Fruit fly (Drosophila melanogaster) whole organism, embryonic: Measurements from ENCODE around the gene mas.

ENCODE experiments used
- Atf6 ChIP-seq: fragments of 200-800 bp; sonication (Bioruptor generic); IDR thresholded peaks from 2 replicates; pipeline ENCODE4 v1.3.6; 2022; ENCODE audit warnings: missing biosample characterization, missing genetic modification characterization
- CG1024 ChIP-seq: fragments of 200-800 bp; sonication (Bioruptor generic); IDR thresholded peaks from 2 replicates; pipeline ENCODE4 v1.3.6; 2022; ENCODE audit warnings: missing biosample characterization, missing genetic modification characterization
- CG10366 ChIP-seq: fragments of 200-800 bp; sonication (Bioruptor generic); IDR thresholded peaks from 2 replicates; pipeline ENCODE4 v1.3.6; 2022; ENCODE audit warnings: missing biosample characterization, missing genetic modification characterization
- CG10979 ChIP-seq: fragments of 200-800 bp; sonication (Bioruptor generic); optimal IDR thresholded peaks from 2 replicates; lab custom pipeline; 2018; ENCODE audit warnings: missing biosample characterization, mild to moderate bottlenecking, missing genetic modification characterization, moderate library complexity
- CG14860 ChIP-seq: fragments of 200-800 bp; sonication (Bioruptor generic); IDR thresholded peaks from 3 replicates; pipeline ENCODE4 v1.3.6; 2022; ENCODE audit warnings: missing biosample characterization, missing genetic modification characterization; ENCODE audit not compliant: partially characterized antibody
- CG15073 ChIP-seq: fragments of 200-800 bp; sonication (Bioruptor generic); optimal IDR thresholded peaks from 2 replicates; lab custom pipeline; 2016; ENCODE audit warnings: missing biosample characterization, missing genetic modification characterization
- CG15601 ChIP-seq: fragments of 200-800 bp; sonication (Bioruptor generic); optimal IDR thresholded peaks from 3 replicates; lab custom pipeline; 2019; ENCODE audit warnings: missing biosample characterization, mild to moderate bottlenecking, missing genetic modification characterization, moderate library complexity
- CG16779 ChIP-seq: fragments of 200-800 bp; sonication (Bioruptor generic); IDR thresholded peaks from 2 replicates; pipeline ENCODE4 v1.3.6; 2022; ENCODE audit warnings: missing biosample characterization, missing genetic modification characterization
- CG17328 ChIP-seq: fragments of 200-800 bp; sonication (Bioruptor generic); IDR thresholded peaks from 2 replicates; pipeline ENCODE4 v1.3.6; 2022; ENCODE audit warnings: missing biosample characterization, missing genetic modification characterization
- CG18599 ChIP-seq: fragments of 200-800 bp; sonication (Bioruptor generic); optimal IDR thresholded peaks from 3 replicates; lab custom pipeline; 2017; ENCODE audit warnings: missing biosample characterization, missing genetic modification characterization, mild to moderate bottlenecking, moderate library complexity, missing genetic modification reagents
- CG34422 ChIP-seq: fragments of 200-800 bp; sonication (Bioruptor generic); IDR thresholded peaks from 3 replicates; pipeline ENCODE4 v1.3.6; 2022; ENCODE audit warnings: missing biosample characterization, missing genetic modification characterization
- CG3847 ChIP-seq: fragments of 200-800 bp; sonication (Bioruptor generic); IDR thresholded peaks from 2 replicates; pipeline ENCODE4 v1.3.6; 2022; ENCODE audit warnings: missing biosample characterization, missing genetic modification characterization
- CG3995 ChIP-seq: fragments of 200-800 bp; sonication (Bioruptor generic); optimal IDR thresholded peaks from 3 replicates; lab custom pipeline; 2016; ENCODE audit warnings: missing biosample characterization, missing genetic modification characterization
- CG42726 ChIP-seq: fragments of 200-800 bp; sonication (Bioruptor generic); IDR thresholded peaks from 2 replicates; pipeline ENCODE4 v1.3.6; 2022; ENCODE audit warnings: missing biosample characterization, missing genetic modification characterization; ENCODE audit not compliant: partially characterized antibody
- CG6689 ChIP-seq: fragments of 200-800 bp; sonication (Bioruptor generic); IDR thresholded peaks from 2 replicates; pipeline ENCODE4 v1.3.6; 2022; ENCODE audit warnings: missing biosample characterization, missing genetic modification characterization
- CG6765 ChIP-seq: fragments of 200-800 bp; sonication (Bioruptor generic); optimal IDR thresholded peaks from 3 replicates; lab custom pipeline; 2017; ENCODE audit warnings: missing biosample characterization, mild to moderate bottlenecking, missing genetic modification characterization
- CG7839 ChIP-seq: fragments of 200-800 bp; sonication (Bioruptor generic); optimal IDR thresholded peaks from 3 replicates; lab custom pipeline; 2018; ENCODE audit warnings: missing biosample characterization, mild to moderate bottlenecking, missing genetic modification characterization, moderate library complexity
- CG7987 ChIP-seq: fragments of 200-800 bp; sonication (Bioruptor generic); optimal IDR thresholded peaks from 2 replicates; lab custom pipeline; 2018; ENCODE audit warnings: missing biosample characterization, mild to moderate bottlenecking, missing genetic modification characterization, moderate library complexity
- CG9727 ChIP-seq: fragments of 200-800 bp; sonication (Bioruptor generic); optimal IDR thresholded peaks from 3 replicates; lab custom pipeline; 2017; ENCODE audit warnings: missing biosample characterization, mild to moderate bottlenecking, missing genetic modification characterization
- CG9932 ChIP-seq: fragments of 200-800 bp; sonication (Bioruptor generic); IDR thresholded peaks from 2 replicates; pipeline ENCODE4 v1.3.6; 2022; ENCODE audit warnings: missing biosample characterization, missing genetic modification characterization
- CHES-1-like ChIP-seq: fragments of 200-800 bp; sonication (Bioruptor generic); optimal IDR thresholded peaks from 2 replicates; lab custom pipeline; 2016; ENCODE audit warnings: missing biosample characterization, missing genetic modification characterization
- CTCF ChIP-seq: fragments of 200-800 bp; sonication (Bioruptor generic); optimal IDR thresholded peaks from 2 replicates; lab custom pipeline; 2017; ENCODE audit warnings: missing biosample characterization, mild to moderate bottlenecking, missing genetic modification characterization, moderate library complexity
- Chrac-16 ChIP-seq: fragments of 200-800 bp; sonication (Bioruptor generic); optimal IDR thresholded peaks from 3 replicates; lab custom pipeline; 2016; ENCODE audit warnings: missing biosample characterization, missing genetic modification characterization
- Dek ChIP-seq: fragments of 200-800 bp; sonication (Bioruptor generic); optimal IDR thresholded peaks from 3 replicates; lab custom pipeline; 2019; ENCODE audit warnings: missing biosample characterization, mild to moderate bottlenecking, missing genetic modification characterization, moderate library complexity
- E2f2 ChIP-seq: fragments of 200-800 bp; sonication (Bioruptor generic); IDR thresholded peaks from 2 replicates; pipeline ENCODE4 v1.3.6; 2022; ENCODE audit warnings: missing biosample characterization, missing genetic modification characterization
- Fer1 ChIP-seq: fragments of 200-800 bp; sonication (Bioruptor generic); optimal IDR thresholded peaks from 2 replicates; lab custom pipeline; 2017; ENCODE audit warnings: missing biosample characterization, mild to moderate bottlenecking, missing genetic modification characterization
- H2.0 ChIP-seq: fragments of 200-800 bp; sonication (Bioruptor generic); IDR thresholded peaks from 2 replicates; pipeline ENCODE4 v1.3.6; 2022; ENCODE audit warnings: missing biosample characterization, missing genetic modification characterization
- HLHmδ ChIP-seq: fragments of 200-800 bp; sonication (Bioruptor generic); optimal IDR thresholded peaks from 2 replicates; lab custom pipeline; 2018; ENCODE audit warnings: missing biosample characterization, mild to moderate bottlenecking, missing genetic modification characterization, moderate library complexity
- Lhr ChIP-seq: fragments of 200-800 bp; sonication (Bioruptor generic); optimal IDR thresholded peaks from 3 replicates; lab custom pipeline; 2017; ENCODE audit warnings: mild to moderate bottlenecking, missing biosample characterization, missing genetic modification reagents, missing genetic modification characterization
- Nf-YC ChIP-seq: fragments of 200-800 bp; optimal IDR thresholded peaks from 3 replicates; lab custom pipeline; 2019; ENCODE audit warnings: missing biosample characterization, mild to moderate bottlenecking, missing genetic modification characterization, moderate library complexity
- NfI ChIP-seq: fragments of 200-800 bp; sonication (Bioruptor generic); optimal IDR thresholded peaks from 3 replicates; lab custom pipeline; 2018; ENCODE audit warnings: missing biosample characterization, mild to moderate bottlenecking, missing genetic modification characterization, moderate library complexity
- amos ChIP-seq: fragments of 200-800 bp; sonication (Bioruptor generic); IDR thresholded peaks from 2 replicates; pipeline ENCODE4 v1.3.6; 2022; ENCODE audit warnings: missing biosample characterization, missing genetic modification characterization; ENCODE audit not compliant: partially characterized antibody
- bbx ChIP-seq: fragments of 200-800 bp; sonication (Bioruptor generic); IDR thresholded peaks from 2 replicates; pipeline ENCODE4 v1.3.6; 2022; ENCODE audit warnings: missing biosample characterization, missing genetic modification characterization; ENCODE audit not compliant: partially characterized antibody
- cas ChIP-seq: fragments of 200-800 bp; sonication (Bioruptor generic); IDR thresholded peaks from 2 replicates; pipeline ENCODE4 v1.3.6; 2022; ENCODE audit warnings: missing biosample characterization, missing genetic modification characterization
- croc ChIP-seq: fragments of 200-800 bp; sonication (Bioruptor generic); conservative IDR thresholded peaks from 3 replicates; pipeline ENCODE4 v1.3.6; 2022; ENCODE audit warnings: missing biosample characterization, missing genetic modification characterization
- en ChIP-seq: fragments of 200-800 bp; sonication (Bioruptor generic); optimal IDR thresholded peaks from 2 replicates; lab custom pipeline; 2016; ENCODE audit warnings: missing biosample characterization, missing genetic modification characterization
- fd96Cb ChIP-seq: fragments of 200-800 bp; sonication (Bioruptor generic); optimal IDR thresholded peaks from 2 replicates; lab custom pipeline; 2018; ENCODE audit warnings: missing biosample characterization, mild to moderate bottlenecking, missing genetic modification characterization, moderate library complexity
- gsb ChIP-seq: fragments of 200-800 bp; sonication (Bioruptor generic); IDR thresholded peaks from 2 replicates; pipeline ENCODE4 v1.3.6; 2022; ENCODE audit warnings: missing biosample characterization, missing genetic modification characterization
- hkb ChIP-seq, 2 experiments: fragments of 200-800 bp in 1 of 2; fragments of >200 bp in 1 of 2; sonication (Bioruptor generic) in 1 of 2; IDR thresholded peaks in 1 of 2; optimal IDR thresholded peaks in 1 of 2; 2 replicates each; pipeline versions ENCODE4 v1.3.6 to Lab custom; 2017 to 2022; ENCODE audit warnings: missing biosample characterization in 1 of 2, missing genetic modification characterization in 1 of 2
- lov ChIP-seq, 2 experiments: fragments of 200-800 bp in 1 of 2; fragments of >200 bp in 1 of 2; sonication (Bioruptor generic) in 1 of 2; IDR thresholded peaks in 1 of 2; optimal IDR thresholded peaks in 1 of 2; 2 replicates in 1 of 2; 3 replicates in 1 of 2; pipeline versions ENCODE4 v1.3.6 to Lab custom; 2017 to 2022; ENCODE audit warnings: missing biosample characterization in 1 of 2, missing genetic modification characterization in 1 of 2
- maf-S ChIP-seq: fragments of 200-800 bp; sonication (Bioruptor generic); optimal IDR thresholded peaks from 2 replicates; lab custom pipeline; 2016; ENCODE audit warnings: missing biosample characterization, missing genetic modification characterization
- otp ChIP-seq: fragments of 200-800 bp; sonication (Bioruptor generic); IDR thresholded peaks from 3 replicates; pipeline ENCODE4, ENCODE4 v1.3.6; 2022; ENCODE audit warnings: missing biosample characterization, missing genetic modification characterization
- row ChIP-seq: fragments of 200-800 bp; sonication (Bioruptor generic); IDR thresholded peaks from 3 replicates; pipeline ENCODE4 v1.3.6; 2022; ENCODE audit warnings: missing biosample characterization, missing genetic modification characterization
- scrt ChIP-seq: fragments of 200-800 bp; sonication (Bioruptor generic); optimal IDR thresholded peaks from 2 replicates; lab custom pipeline; 2018; ENCODE audit warnings: missing biosample characterization, mild to moderate bottlenecking, missing genetic modification characterization, moderate library complexity
- tup ChIP-seq: fragments of 200-800 bp; sonication (Bioruptor generic); optimal IDR thresholded peaks from 2 replicates; lab custom pipeline; 2016; ENCODE audit warnings: missing biosample characterization, mild to moderate bottlenecking, missing genetic modification characterization, moderate library complexity
- unpg ChIP-seq: fragments of 200-800 bp; sonication (Bioruptor generic); optimal IDR thresholded peaks from 3 replicates; lab custom pipeline; 2018; ENCODE audit warnings: missing biosample characterization, mild to moderate bottlenecking, missing genetic modification characterization, moderate library complexity
- z ChIP-seq: fragments of 200-800 bp; sonication (Bioruptor generic); IDR thresholded peaks from 3 replicates; pipeline ENCODE4 v1.3.6; 2022; ENCODE audit warnings: missing biosample characterization, missing genetic modification characterization
- zf30C ChIP-seq: fragments of 200-800 bp; sonication (Bioruptor generic); optimal IDR thresholded peaks from 3 replicates; lab custom pipeline; 2018; ENCODE audit warnings: missing biosample characterization, mild to moderate bottlenecking, missing genetic modification characterization

mas gene

DNA sequence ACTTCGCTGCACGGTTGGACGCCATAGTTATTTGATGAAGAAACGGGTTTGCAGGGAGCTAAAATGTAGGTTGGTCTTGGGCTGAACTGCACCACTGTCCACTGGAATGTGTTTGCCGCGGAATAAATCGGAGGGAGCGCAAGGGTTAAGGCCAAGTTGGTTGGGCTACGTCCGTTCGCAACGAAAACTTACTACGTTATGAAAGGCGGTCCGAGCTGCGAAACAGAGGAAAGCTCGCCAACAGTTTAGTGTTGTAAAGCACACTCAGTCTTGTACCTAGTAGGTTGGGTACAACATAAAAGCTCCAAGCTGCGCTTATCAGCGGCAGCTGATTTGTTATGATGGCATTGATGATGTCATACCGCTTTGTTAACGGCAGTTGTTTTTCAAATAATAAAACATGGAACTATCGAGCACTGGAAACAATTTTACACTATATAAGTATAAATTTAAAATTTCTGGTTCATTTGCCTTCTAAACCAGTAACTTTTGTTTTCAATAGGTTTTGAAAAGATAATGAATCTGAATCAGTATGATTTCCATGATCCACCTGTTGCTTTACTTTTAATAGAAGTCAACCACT, 45.0 kb downstream of the mas start, which contains the start of gene Chd64 (continued):
- TF ChIP-seq Fer1 (GFP tag; lab: Kevin White, UChicago) = peak; percentile 82
- peak; percentile 45; the same call in 1 of the 2 replicates for TF ChIP-seq amos
- TF ChIP-seq CG1024 (GFP tag; lab: Robert Waterston, UW) = 0 out of 2 replicates have a peak, but pooled peaks have one; percentile 11
- TF ChIP-seq row (GFP tag; lab: Robert Waterston, UW) = peak; percentile 50; the same call in 2 of the 3 replicates
- peak; percentile 13 for TF ChIP-seq CG10979 (tag; lab: Kevin White, UChicago)
- TF ChIP-seq CG6689 (GFP tag; lab: Robert Waterston, UW) = no peak
- TF ChIP-seq CHES-1-like (GFP tag; lab: Kevin White, UChicago) = no peak
- TF ChIP-seq tup (GFP tag; lab: Kevin White, UChicago) = peak; percentile 27
- 0 out of 2 replicates have a peak, but pooled peaks have one; percentile 52 for TF ChIP-seq CG42726
- TF ChIP-seq CG6765 (GFP tag; lab: Kevin White, UChicago) = peak; percentile 54
- TF ChIP-seq Lhr (GFP tag; lab: Kevin White, UChicago) = peak; percentile 0
- peak; percentile 6 for TF ChIP-seq NfI
- no peak for TF ChIP-seq CG3995 (GFP tag; lab: Kevin White, UChicago)
- 0 out of 2 replicates have a peak, but pooled peaks have one; percentile 53 for TF ChIP-seq CG16779 (GFP tag; lab: Robert Waterston, UW)
- peak; percentile 50 for TF ChIP-seq CG9932 (GFP tag; lab: Robert Waterston, UW)
- 0 out of 3 replicates have a peak, but pooled peaks have one; percentile 9 for TF ChIP-seq otp
- peak; percentile 20 for TF ChIP-seq zf30C (GFP tag; lab: Kevin White, UChicago)
- TF ChIP-seq CG34422 (GFP tag; lab: Robert Waterston, UW) = peak; percentile 60; the same call in 1 of the 3 replicates
- TF ChIP-seq CG7839 (tag; lab: Kevin White, UChicago) = no peak
- peak; percentile 72 for TF ChIP-seq scrt (GFP tag; lab: Kevin White, UChicago)
- TF ChIP-seq Dek (tag; lab: Kevin White, UChicago) = peak; percentile 30
- TF ChIP-seq z = no peak
- TF ChIP-seq en = no peak
- no peak; the same call in 1 of the 2 replicates for TF ChIP-seq E2f2
- peak; percentile 5 for TF ChIP-seq Chrac-16 (GFP tag; lab: Kevin White, UChicago)
- peak; percentile 46 for TF ChIP-seq bbx (GFP tag; lab: Robert Waterston, UW)
- TF ChIP-seq CG14860 (GFP tag; lab: Robert Waterston, UW) = peak; percentile 26; the same call in 1 of the 3 replicates
- TF ChIP-seq fd96Cb (tag; lab: Kevin White, UChicago) = no peak
- TF ChIP-seq cas (GFP tag; lab: Robert Waterston, UW) = no peak
- peak; percentile 45 for TF ChIP-seq unpg (GFP tag; lab: Kevin White, UChicago)
- no peak for TF ChIP-seq croc (GFP tag; lab: Robert Waterston, UW)
- TF ChIP-seq H2.0 (GFP tag; lab: Robert Waterston, UW) = no peak
- peak; percentile 14 for TF ChIP-seq maf-S (GFP tag; lab: Kevin White, UChicago)
- peak; percentile 31; the same call in 1 of the 2 replicates for TF ChIP-seq CG17328 (GFP tag; lab: Robert Waterston, UW)
- TF ChIP-seq CG7987 (GFP tag; lab: Kevin White, UChicago) = no peak
- no peak for TF ChIP-seq CG10366 (GFP tag; lab: Robert Waterston, UW)
- no peak for TF ChIP-seq CG9727 (GFP tag; lab: Kevin White, UChicago)
- peak; percentile 22; the same call in 1 of the 2 replicates for TF ChIP-seq CG3847 (GFP tag; lab: Robert Waterston, UW)
- TF ChIP-seq lov (optimal IDR thresholded peaks at IDR 0.05; lab: Kevin White, UChicago) = no peak
- TF ChIP-seq lov (GFP tag; IDR thresholded peaks at IDR 0.05; lab: Robert Waterston, UW) = no peak
- no peak for TF ChIP-seq hkb (optimal IDR thresholded peaks at IDR 0.05; lab: Kevin White, UChicago)
- peak; percentile 50; the same call in 1 of the 2 replicates for TF ChIP-seq hkb (GFP tag; IDR thresholded peaks at IDR 0.05; lab: Robert Waterston, UW)
- TF ChIP-seq CG15601 (tag; lab: Kevin White, UChicago) = peak; percentile 32
- TF ChIP-seq CG18599 (GFP tag; lab: Kevin White, UChicago) = peak; percentile 82
- TF ChIP-seq gsb (GFP tag; lab: Robert Waterston, UW) = peak; percentile 29; the same call in 1 of the 2 replicates
- peak; percentile 71 for TF ChIP-seq Atf6 (GFP tag; lab: Robert Waterston, UW)
- TF ChIP-seq CG15073 = no peak
- peak; percentile 48 for TF ChIP-seq Nf-YC (tag; lab: Kevin White, UChicago)
- TF ChIP-seq CTCF (GFP tag; lab: Kevin White, UChicago) = no peak
- no peak for TF ChIP-seq HLHmδ (GFP tag; lab: Kevin White, UChicago)
